Fruit fly (Drosophila melanogaster) whole organism, embryonic: ENCODE measurements around the gene Arpc2.
A peak's percentile ranks its signal among the peaks of the same experiment; 100 is the strongest.

ENCODE experiments used
- Atf6 ChIP-seq: fragments of 200-800 bp; sonication (Bioruptor generic); IDR thresholded peaks from 2 replicates; pipeline ENCODE4 v1.3.6; 2022; ENCODE audit warnings: missing biosample characterization, missing genetic modification characterization
- BEAF-32 ChIP-seq: fragments of 200-800 bp; sonication (Bioruptor generic); optimal IDR thresholded peaks from 3 replicates; lab custom pipeline; 2017; ENCODE audit warnings: missing biosample characterization, missing genetic modification characterization, mild to moderate bottlenecking, moderate library complexity, missing genetic modification reagents
- CG10543 ChIP-seq: fragments of 200-800 bp; sonication (Bioruptor generic); optimal IDR thresholded peaks from 3 replicates; lab custom pipeline; 2017; ENCODE audit warnings: missing biosample characterization, mild to moderate bottlenecking, missing genetic modification characterization, moderate library complexity
- CG10979 ChIP-seq: fragments of 200-800 bp; sonication (Bioruptor generic); optimal IDR thresholded peaks from 2 replicates; lab custom pipeline; 2018; ENCODE audit warnings: missing biosample characterization, mild to moderate bottlenecking, missing genetic modification characterization, moderate library complexity
- CG12155 ChIP-seq: fragments of 200-800 bp; sonication (Bioruptor generic); optimal IDR thresholded peaks from 3 replicates; lab custom pipeline; 2016; ENCODE audit warnings: missing biosample characterization, missing genetic modification characterization
- CG12769 ChIP-seq: fragments of 200-800 bp; sonication (Bioruptor generic); optimal IDR thresholded peaks from 2 replicates; lab custom pipeline; 2019; ENCODE audit warnings: missing biosample characterization, mild to moderate bottlenecking, missing genetic modification characterization, moderate library complexity
- CG13624 ChIP-seq: fragments of 200-800 bp; sonication (Bioruptor generic); optimal IDR thresholded peaks from 2 replicates; lab custom pipeline; 2016; ENCODE audit warnings: missing biosample characterization, missing genetic modification characterization
- CG14050 ChIP-seq: fragments of 200-800 bp; sonication (Bioruptor generic); IDR thresholded peaks from 3 replicates; pipeline ENCODE4 v1.3.6; 2022; ENCODE audit warnings: missing biosample characterization, missing genetic modification characterization
- CG14441 ChIP-seq: fragments of 200-800 bp; sonication (Bioruptor generic); IDR thresholded peaks from 2 replicates; pipeline ENCODE4 v1.3.6; 2022; ENCODE audit warnings: missing biosample characterization, missing genetic modification characterization
- CG14860 ChIP-seq: fragments of 200-800 bp; sonication (Bioruptor generic); IDR thresholded peaks from 3 replicates; pipeline ENCODE4 v1.3.6; 2022; ENCODE audit warnings: missing biosample characterization, missing genetic modification characterization; ENCODE audit not compliant: partially characterized antibody
- CG15073 ChIP-seq: fragments of 200-800 bp; sonication (Bioruptor generic); optimal IDR thresholded peaks from 2 replicates; lab custom pipeline; 2016; ENCODE audit warnings: missing biosample characterization, missing genetic modification characterization
- CG1792 ChIP-seq: fragments of 200-800 bp; sonication (Bioruptor generic); optimal IDR thresholded peaks from 2 replicates; lab custom pipeline; 2016; ENCODE audit warnings: missing biosample characterization, missing genetic modification characterization
- CG18011 ChIP-seq: fragments of 200-800 bp; sonication (Bioruptor generic); optimal IDR thresholded peaks from 2 replicates; lab custom pipeline; 2017; ENCODE audit warnings: missing biosample characterization, missing genetic modification characterization, mild to moderate bottlenecking, moderate library complexity, missing genotype
- CG2120 ChIP-seq: fragments of 200-800 bp; sonication (Bioruptor generic); optimal IDR thresholded peaks from 3 replicates; lab custom pipeline; 2016; ENCODE audit warnings: missing biosample characterization, missing genetic modification characterization
- CG2202 ChIP-seq: fragments of 200-800 bp; sonication (Bioruptor generic); optimal IDR thresholded peaks from 2 replicates; lab custom pipeline; 2018; ENCODE audit warnings: missing biosample characterization, mild to moderate bottlenecking, missing genetic modification characterization
- CG2875 ChIP-seq: fragments of 200-800 bp; sonication (Bioruptor generic); optimal IDR thresholded peaks from 2 replicates; lab custom pipeline; 2017; ENCODE audit warnings: missing biosample characterization, mild to moderate bottlenecking, missing genetic modification characterization, missing genetic modification reagents
- CG32532 ChIP-seq: fragments of 200-800 bp; sonication (Bioruptor generic); IDR thresholded peaks from 2 replicates; pipeline ENCODE4 v1.3.6; 2022; ENCODE audit warnings: missing biosample characterization, missing genetic modification characterization
- CG3281 ChIP-seq: fragments of 200-800 bp; sonication (Bioruptor generic); optimal IDR thresholded peaks from 3 replicates; lab custom pipeline; 2017; ENCODE audit warnings: missing biosample characterization, mild to moderate bottlenecking, missing genetic modification characterization
- CG6689 ChIP-seq: fragments of 200-800 bp; sonication (Bioruptor generic); IDR thresholded peaks from 2 replicates; pipeline ENCODE4 v1.3.6; 2022; ENCODE audit warnings: missing biosample characterization, missing genetic modification characterization
- CG7987 ChIP-seq: fragments of 200-800 bp; sonication (Bioruptor generic); optimal IDR thresholded peaks from 2 replicates; lab custom pipeline; 2018; ENCODE audit warnings: missing biosample characterization, mild to moderate bottlenecking, missing genetic modification characterization, moderate library complexity
- CG8290 ChIP-seq, 3 experiments: fragments of 200-800 bp; sonication (Bioruptor generic); optimal IDR thresholded peaks; 2 replicates each; lab custom pipeline; 2016 to 2019; ENCODE audit warnings: missing biosample characterization in 3 of 3, missing genetic modification characterization in 3 of 3, mild to moderate bottlenecking in 2 of 3, moderate library complexity in 1 of 3
- Dbx ChIP-seq: fragments of 200-800 bp; sonication (Bioruptor generic); IDR thresholded peaks from 3 replicates; pipeline ENCODE4 v1.3.6; 2022; ENCODE audit warnings: missing biosample characterization, missing genetic modification characterization
- Fer2 ChIP-seq: fragments of 200-800 bp; sonication (Bioruptor generic); optimal IDR thresholded peaks from 2 replicates; lab custom pipeline; 2018; ENCODE audit warnings: missing biosample characterization, mild to moderate bottlenecking, missing genetic modification characterization, moderate library complexity
- HLH54F ChIP-seq: fragments of 200-800 bp; sonication (Bioruptor generic); optimal IDR thresholded peaks from 3 replicates; lab custom pipeline; 2016; ENCODE audit warnings: missing biosample characterization, missing genetic modification characterization
- Hr78 ChIP-seq, 2 experiments: fragments of 200-800 bp in 1 of 2; fragments of >200 bp in 1 of 2; sonication (Bioruptor generic) in 1 of 2; optimal IDR thresholded peaks; 2 replicates each; lab custom pipeline; 2017 to 2019; ENCODE audit warnings: missing biosample characterization in 2 of 2, missing genetic modification characterization in 2 of 2, mild to moderate bottlenecking in 1 of 2, moderate library complexity in 1 of 2
- Mrtf ChIP-seq: fragments of 200-800 bp; sonication (Bioruptor generic); IDR thresholded peaks from 3 replicates; pipeline ENCODE4 v1.3.6; 2022; ENCODE audit warnings: missing biosample characterization, missing genetic modification characterization
- Poxn ChIP-seq: fragments of 200-800 bp; sonication (Bioruptor generic); IDR thresholded peaks from 2 replicates; pipeline ENCODE4 v1.3.6; 2022; ENCODE audit warnings: missing biosample characterization, missing genetic modification characterization
- Rfx ChIP-seq: fragments of 200-800 bp; sonication (Bioruptor generic); IDR thresholded peaks from 2 replicates; pipeline ENCODE4 v1.3.6; 2022; ENCODE audit warnings: missing biosample characterization, missing genetic modification characterization
- Sox100B ChIP-seq: fragments of 200-800 bp; sonication (Bioruptor generic); optimal IDR thresholded peaks from 3 replicates; lab custom pipeline; 2018; ENCODE audit warnings: missing biosample characterization, mild to moderate bottlenecking, missing genetic modification characterization
- bab2 ChIP-seq: fragments of 200-800 bp; sonication (Bioruptor generic); optimal IDR thresholded peaks from 2 replicates; lab custom pipeline; 2016; ENCODE audit warnings: missing biosample characterization, missing genetic modification characterization
- chinmo ChIP-seq: fragments of 200-800 bp; sonication (Bioruptor generic); IDR thresholded peaks from 4 replicates; pipeline ENCODE4 v1.3.6; 2022; ENCODE audit warnings: missing biosample characterization, missing genetic modification characterization; ENCODE audit not compliant: partially characterized antibody
- ci ChIP-seq: fragments of 200-800 bp; sonication (Bioruptor generic); IDR thresholded peaks from 3 replicates; pipeline ENCODE4 v1.3.6; 2022; ENCODE audit warnings: missing biosample characterization, missing genetic modification characterization
- croc ChIP-seq: fragments of 200-800 bp; sonication (Bioruptor generic); conservative IDR thresholded peaks from 3 replicates; pipeline ENCODE4 v1.3.6; 2022; ENCODE audit warnings: missing biosample characterization, missing genetic modification characterization
- danr ChIP-seq: fragments of 200-800 bp; sonication (Bioruptor generic); IDR thresholded peaks from 2 replicates; pipeline ENCODE4 v1.3.6; 2022; ENCODE audit warnings: missing biosample characterization, missing genetic modification characterization
- dmrt11E ChIP-seq: fragments of 200-800 bp; sonication (Bioruptor generic); optimal IDR thresholded peaks from 3 replicates; lab custom pipeline; 2018; ENCODE audit warnings: missing biosample characterization, mild to moderate bottlenecking, missing genetic modification characterization, moderate library complexity
- dysf ChIP-seq: fragments of 200-800 bp; sonication (Bioruptor generic); IDR thresholded peaks from 3 replicates; pipeline ENCODE4 v1.3.6; 2022; ENCODE audit warnings: missing biosample characterization, missing genetic modification characterization
- exex ChIP-seq: fragments of 200-800 bp; sonication (Bioruptor generic); optimal IDR thresholded peaks from 4 replicates; lab custom pipeline; 2018; ENCODE audit warnings: missing biosample characterization, mild to moderate bottlenecking, missing genetic modification characterization, moderate library complexity
- kni ChIP-seq: fragments of 200-800 bp; sonication (Bioruptor generic); optimal IDR thresholded peaks from 3 replicates; lab custom pipeline; 2017; ENCODE audit warnings: mild to moderate bottlenecking, missing biosample characterization, missing genetic modification reagents, missing genetic modification characterization
- lilli ChIP-seq: fragments of 200-800 bp; sonication (Bioruptor generic); optimal IDR thresholded peaks from 3 replicates; lab custom pipeline; 2016; ENCODE audit warnings: missing biosample characterization, missing genetic modification characterization
- prd ChIP-seq, 3 experiments: fragments of >200 bp in 2 of 3; fragments of 200-800 bp in 1 of 3; sonication (Bioruptor generic) in 1 of 3; optimal IDR thresholded peaks in 2 of 3; IDR thresholded peaks in 1 of 3; 2 replicates in 2 of 3; 3 replicates in 1 of 3; pipeline versions ENCODE4 v1.3.6 to Lab custom; 2017 to 2022; ENCODE audit warnings: missing biosample characterization in 1 of 3, missing genetic modification characterization in 1 of 3
- sens ChIP-seq: fragments of 200-800 bp; sonication (Bioruptor generic); peaks from one replicate; lab custom pipeline; 2016; ENCODE audit warnings: missing biosample characterization, missing genetic modification characterization
- sr ChIP-seq: fragments of 200-800 bp; sonication (Bioruptor generic); IDR thresholded peaks from 3 replicates; pipeline ENCODE4 v1.3.6; 2022; ENCODE audit warnings: missing biosample characterization, missing genetic modification characterization
- stwl ChIP-seq: fragments of 200-800 bp; sonication (Bioruptor generic); optimal IDR thresholded peaks from 3 replicates; lab custom pipeline; 2018; ENCODE audit warnings: missing biosample characterization, mild to moderate bottlenecking, missing genetic modification characterization, moderate library complexity
- sug ChIP-seq: fragments of 200-800 bp; optimal IDR thresholded peaks from 2 replicates; lab custom pipeline; 2019; ENCODE audit warnings: missing biosample characterization, mild to moderate bottlenecking, missing genetic modification characterization, moderate library complexity
- wdn ChIP-seq: fragments of 200-800 bp; sonication (Bioruptor generic); IDR thresholded peaks from 2 replicates; pipeline ENCODE4 v1.3.6; 2022; ENCODE audit warnings: missing biosample characterization, missing genetic modification characterization
- yki ChIP-seq: fragments of >200 bp; optimal IDR thresholded peaks from 3 replicates; lab custom pipeline; 2018
- z ChIP-seq: fragments of 200-800 bp; sonication (Bioruptor generic); IDR thresholded peaks from 3 replicates; pipeline ENCODE4 v1.3.6; 2022; ENCODE audit warnings: missing biosample characterization, missing genetic modification characterization
- zf30C ChIP-seq: fragments of 200-800 bp; sonication (Bioruptor generic); optimal IDR thresholded peaks from 3 replicates; lab custom pipeline; 2018; ENCODE audit warnings: missing biosample characterization, mild to moderate bottlenecking, missing genetic modification characterization

The Arpc2 gene

dm6 chr2L:20417597-20418286 is 885 bp downstream of the Arpc2 start (continued):
- TF ChIP-seq CG8290 (GFP tag; optimal IDR thresholded peaks at IDR 0.05; lab: Kevin White, UChicago), result no peak
- TF ChIP-seq CG8290 (tag; optimal IDR thresholded peaks at IDR 0.05; lab: Kevin White, UChicago), result peak in 1 of 2 experiments; percentile 11
- TF ChIP-seq CG2875 (GFP tag; lab: Kevin White, UChicago), result no peak
- no peak for TF ChIP-seq BEAF-32 (GFP tag; lab: Kevin White, UChicago)
- TF ChIP-seq CG10979 (tag; lab: Kevin White, UChicago), result no peak
- no peak for TF ChIP-seq wdn
- TF ChIP-seq yki, result no peak
- TF ChIP-seq CG14860, result no peak
- peak; percentile 35; the same call in 2 of the 4 replicates for TF ChIP-seq chinmo (GFP tag; lab: Robert Waterston, UW)
- TF ChIP-seq bab2 (GFP tag; lab: Kevin White, UChicago), result peak; percentile 6
- TF ChIP-seq CG32532 (GFP tag; lab: Robert Waterston, UW), result peak; percentile 62
- no peak for TF ChIP-seq CG18011 (GFP tag; lab: Kevin White, UChicago)
- TF ChIP-seq croc, result no peak
- peak; percentile 32; the same call in 1 of the 3 replicates for TF ChIP-seq Mrtf
- no peak for TF ChIP-seq CG7987 (GFP tag; lab: Kevin White, UChicago)
- TF ChIP-seq ci (GFP tag; lab: Robert Waterston, UW), result peak; percentile 52; the same call in 1 of the 3 replicates
- TF ChIP-seq danr (GFP tag; lab: Robert Waterston, UW), result no peak
- TF ChIP-seq HLH54F, result peak; percentile 16
- TF ChIP-seq zf30C, result no peak
- TF ChIP-seq dmrt11E (tag; lab: Kevin White, UChicago), result no peak
- peak; percentile 24; the same call in 1 of the 2 replicates for TF ChIP-seq Atf6
- TF ChIP-seq CG14441 (GFP tag; lab: Robert Waterston, UW), result no peak
- TF ChIP-seq CG14050 (GFP tag; lab: Robert Waterston, UW), result peak; percentile 13; the same call in 1 of the 3 replicates
- TF ChIP-seq stwl (tag; lab: Kevin White, UChicago), result no peak
- TF ChIP-seq CG1792 (GFP tag; lab: Kevin White, UChicago), result no peak
- no peak for TF ChIP-seq CG13624 (GFP tag; lab: Kevin White, UChicago)
- no peak for TF ChIP-seq kni
- TF ChIP-seq CG12155, result peak; percentile 3
- TF ChIP-seq prd (optimal IDR thresholded peaks at IDR 0.05; lab: Kevin White, UChicago), result no peak
- peak; percentile 29; the same call in 1 of the 3 replicates for TF ChIP-seq prd (GFP tag; IDR thresholded peaks at IDR 0.05; lab: Robert Waterston, UW)
- peak; percentile 22 for TF ChIP-seq Sox100B
- peak; percentile 43 for TF ChIP-seq lilli
- TF ChIP-seq CG10543 (GFP tag; lab: Kevin White, UChicago), result peak; percentile 57
- TF ChIP-seq CG3281 (GFP tag; lab: Kevin White, UChicago), result peak; percentile 27
- no peak for TF ChIP-seq CG2202 (tag; lab: Kevin White, UChicago)
- peak; percentile 60; the same call in 2 of the 3 replicates for TF ChIP-seq sr (GFP tag; lab: Robert Waterston, UW)
- TF ChIP-seq sens (GFP tag; lab: Kevin White, UChicago), result peak; percentile 78
- TF ChIP-seq CG6689 (GFP tag; lab: Robert Waterston, UW), result peak; percentile 25; the same call in 1 of the 2 replicates
- 0 out of 3 replicates have a peak, but pooled peaks have one; percentile 12 for TF ChIP-seq z (GFP tag; lab: Robert Waterston, UW)
- no peak for TF ChIP-seq Poxn (GFP tag; lab: Robert Waterston, UW)
- TF ChIP-seq Hr78 (GFP tag; optimal IDR thresholded peaks at IDR 0.05; lab: Kevin White, UChicago), result no peak
- TF ChIP-seq Rfx (GFP tag; lab: Robert Waterston, UW), result peak; percentile 64
- TF ChIP-seq Dbx (GFP tag; lab: Robert Waterston, UW), result peak; percentile 42; the same call in 1 of the 3 replicates
- TF ChIP-seq CG15073 (GFP tag; lab: Kevin White, UChicago), result no peak
- peak; percentile 21; the same call in 1 of the 3 replicates for TF ChIP-seq dysf (GFP tag; lab: Robert Waterston, UW)
- peak; percentile 47 for TF ChIP-seq exex (tag; lab: Kevin White, UChicago)
- peak; percentile 92 for TF ChIP-seq CG12769 (tag; lab: Kevin White, UChicago)
- TF ChIP-seq Fer2, result no peak
- TF ChIP-seq CG2120 (GFP tag; lab: Kevin White, UChicago), result peak; percentile 59
- peak; percentile 86 for TF ChIP-seq sug (tag; lab: Kevin White, UChicago)
